4 worm cellular contexts compared by ENCODE assay signal in genomic region chrV:9536505-9536904, ce11.
A peak's percentile ranks its signal among the peaks of the same experiment; 100 is the strongest.
TF ChIP-seq lines count a peak whose summit lies in the region.

Gene C50F4.4 (plus strand): TSS chrV:9536771.

TF ChIP-seq in whole organism, L1 larva, 84 proteins besides CTCF, POLR2A, EP300 and RAD21 (continued from another document and continues in another):
- TF ChIP-seq nhr-12 (tag; optimal IDR thresholded peaks at IDR 0.05; lab: Kevin White, UChicago) (no peak), hlh-17 (GFP tag; optimal IDR thresholded peaks at IDR 0.05; lab: Kevin White, UChicago; ENCODE audit: borderline replicate concordance) (no peak), nhr-237 (tag; optimal IDR thresholded peaks at IDR 0.05; lab: Kevin White, UChicago) (no peak), C04F5.9 (tag; optimal IDR thresholded peaks at IDR 0.05; lab: Kevin White, UChicago) (no peak), nhr-76 (tag; optimal IDR thresholded peaks at IDR 0.05; lab: Kevin White, UChicago) (no peak), C34B4.2 (tag; optimal IDR thresholded peaks at IDR 0.05; lab: Kevin White, UChicago) (no peak), alr-1 (tag; optimal IDR thresholded peaks at IDR 0.05; lab: Kevin White, UChicago; ENCODE audit: borderline replicate concordance) (no peak), hpl-2 (GFP tag; optimal IDR thresholded peaks at IDR 0.05; lab: Kevin White, UChicago) (no peak), tbx-2 (tag; optimal IDR thresholded peaks at IDR 0.05; lab: Kevin White, UChicago) (no peak), sox-4 (tag; optimal IDR thresholded peaks at IDR 0.05; lab: Kevin White, UChicago) (peak; percentile 72), ceh-82 (tag; optimal IDR thresholded peaks at IDR 0.05; lab: Kevin White, UChicago) (no peak), lin-15B (tag; optimal IDR thresholded peaks at IDR 0.05; lab: Kevin White, UChicago) (no peak), aha-1 (tag; optimal IDR thresholded peaks at IDR 0.05; lab: Kevin White, UChicago) (no peak), ama-1 (optimal IDR thresholded peaks at IDR 0.05; lab: Kevin White, UChicago) (no peak), jun-1 (tag; optimal IDR thresholded peaks at IDR 0.05; lab: Kevin White, UChicago) (no peak), ceh-88 (GFP tag; IDR thresholded peaks at IDR 0.05; lab: Robert Waterston, UW) (no peak), elt-3 (tag; optimal IDR thresholded peaks at IDR 0.05; lab: Kevin White, UChicago) (no peak), C16A3.4 (tag; optimal IDR thresholded peaks at IDR 0.05; lab: Kevin White, UChicago) (no peak), mep-1 (tag; optimal IDR thresholded peaks at IDR 0.05; lab: Kevin White, UChicago) (peak; percentile 12), isw-1 (GFP tag; IDR thresholded peaks at IDR 0.05; lab: Robert Waterston, UW) (no peak), zip-4 (GFP tag; optimal IDR thresholded peaks at IDR 0.05; lab: Kevin White, UChicago) (no peak), fkh-4 (tag; optimal IDR thresholded peaks at IDR 0.05; lab: Kevin White, UChicago; ENCODE audit: borderline replicate concordance) (peak; percentile 64), nhr-71 (tag; optimal IDR thresholded peaks at IDR 0.05; lab: Kevin White, UChicago) (peak; percentile 69), efl-3 (GFP tag; optimal IDR thresholded peaks at IDR 0.05; lab: Kevin White, UChicago) (no peak), ets-5 (GFP tag; IDR thresholded peaks at IDR 0.05; lab: Robert Waterston, UW) (no peak), lin-13 (GFP tag; optimal IDR thresholded peaks at IDR 0.05; lab: Kevin White, UChicago) (no peak), ceh-63 (GFP tag; optimal IDR thresholded peaks at IDR 0.05; lab: Kevin White, UChicago) (no peak), hlh-4 (tag; optimal IDR thresholded peaks at IDR 0.05; lab: Kevin White, UChicago) (no peak), efl-1 (optimal IDR thresholded peaks at IDR 0.05; lab: Kevin White, UChicago) (peak; percentile 32 to 56), efl-1 (GFP tag; optimal IDR thresholded peaks at IDR 0.05 in 1 of 2; lab: Kevin White, UChicago) (peak; percentile 49 to 94), nhr-77 (tag; optimal IDR thresholded peaks at IDR 0.05; lab: Kevin White, UChicago) (no peak), pax-3 (tag; optimal IDR thresholded peaks at IDR 0.05; lab: Kevin White, UChicago) (peak; percentile 32), grh-1 (GFP tag; IDR thresholded peaks at IDR 0.05; lab: Robert Waterston, UW) (no peak), lin-39 (tag; optimal IDR thresholded peaks at IDR 0.05; lab: Kevin White, UChicago) (peak; percentile 7)

TF ChIP-seq in whole organism, L2 larva, 48 proteins besides CTCF, POLR2A, EP300 and RAD21 (continued from another document):
- TF ChIP-seq Y55F3AM.14 (GFP tag; optimal IDR thresholded peaks at IDR 0.05; lab: Kevin White, UChicago) = no peak
- no peak for TF ChIP-seq ZK546.5 (tag; optimal IDR thresholded peaks at IDR 0.05; lab: Kevin White, UChicago)
- no peak for TF ChIP-seq ceh-16 (tag; optimal IDR thresholded peaks at IDR 0.05; lab: Kevin White, UChicago)
- no peak for TF ChIP-seq peb-1 (tag; optimal IDR thresholded peaks at IDR 0.05; lab: Kevin White, UChicago)
- TF ChIP-seq mdl-1 (tag; optimal IDR thresholded peaks at IDR 0.05; lab: Kevin White, UChicago) = no peak
- TF ChIP-seq nhr-10 (tag; optimal IDR thresholded peaks at IDR 0.05; lab: Kevin White, UChicago) = no peak
- no peak for TF ChIP-seq nhr-21 (tag; optimal IDR thresholded peaks at IDR 0.05; lab: Kevin White, UChicago)
- TF ChIP-seq egl-27 (tag; optimal IDR thresholded peaks at IDR 0.05; lab: Kevin White, UChicago) = no peak
- TF ChIP-seq unc-62 (GFP tag; optimal IDR thresholded peaks at IDR 0.05; lab: Kevin White, UChicago) = no peak
- peak; percentile 26 for TF ChIP-seq F13H6.1 (tag; optimal IDR thresholded peaks at IDR 0.05; lab: Kevin White, UChicago)
- TF ChIP-seq nhr-237 (tag; optimal IDR thresholded peaks at IDR 0.05; lab: Kevin White, UChicago) = no peak
- TF ChIP-seq elt-3 (tag; optimal IDR thresholded peaks at IDR 0.05; lab: Kevin White, UChicago) = no peak
- TF ChIP-seq dmd-4 (tag; optimal IDR thresholded peaks at IDR 0.05; lab: Kevin White, UChicago) = no peak
- TF ChIP-seq lin-13 (GFP tag; optimal IDR thresholded peaks at IDR 0.05; lab: Kevin White, UChicago) = no peak
- no peak for TF ChIP-seq sem-4 (tag; optimal IDR thresholded peaks at IDR 0.05; lab: Kevin White, UChicago)
- TF ChIP-seq R02D3.7 (tag; optimal IDR thresholded peaks at IDR 0.05; lab: Kevin White, UChicago) = no peak
- TF ChIP-seq aly-2 (tag; optimal IDR thresholded peaks at IDR 0.05; lab: Kevin White, UChicago) = no peak
- no peak for TF ChIP-seq nhr-12 (tag; optimal IDR thresholded peaks at IDR 0.05; lab: Kevin White, UChicago)
- TF ChIP-seq mbf-1 (tag; optimal IDR thresholded peaks at IDR 0.05; lab: Kevin White, UChicago) = no peak
- TF ChIP-seq ama-1 (optimal IDR thresholded peaks at IDR 0.05; lab: Kevin White, UChicago) = no peak
- TF ChIP-seq skn-1 (tag; optimal IDR thresholded peaks at IDR 0.05; lab: Kevin White, UChicago) = no peak
- no peak for TF ChIP-seq nhr-23 (tag; optimal IDR thresholded peaks at IDR 0.05; lab: Kevin White, UChicago)
- TF ChIP-seq C34F6.9 (tag; optimal IDR thresholded peaks at IDR 0.05; lab: Kevin White, UChicago) = peak; percentile 58
- no peak for TF ChIP-seq snpc-4 (tag; optimal IDR thresholded peaks at IDR 0.05; lab: Kevin White, UChicago)
- TF ChIP-seq fos-1 (tag; optimal IDR thresholded peaks at IDR 0.05; lab: Kevin White, UChicago) = peak; percentile 15
TF ChIP-seq in whole organism, L2 larva: peak in this region for 7.

TF ChIP-seq in whole organism, L4 larva, 104 proteins besides CTCF, POLR2A, EP300 and RAD21 (continued from another document):
- TF ChIP-seq dpl-1 (GFP tag; optimal IDR thresholded peaks at IDR 0.05; lab: Kevin White, UChicago) (peak; percentile 55), D1046.2 (GFP tag; IDR thresholded peaks at IDR 0.05; lab: Robert Waterston, UW) (no peak), ZK337.2 (GFP tag; IDR thresholded peaks at IDR 0.05; lab: Robert Waterston, UW) (0 out of 2 replicates have a peak, but pooled peaks have one; percentile 59), Y105C5A.15 (GFP tag; IDR thresholded peaks at IDR 0.05; lab: Robert Waterston, UW) (no peak), hif-1 (tag; optimal IDR thresholded peaks at IDR 0.05; lab: Kevin White, UChicago) (peak in 1 of 2 experiments; percentile 52), mdt-29 (GFP tag; IDR thresholded peaks at IDR 0.05; lab: Robert Waterston, UW) (no peak), lir-3 (tag; optimal IDR thresholded peaks at IDR 0.05; lab: Kevin White, UChicago) (no peak), rbr-2 (tag; optimal IDR thresholded peaks at IDR 0.05; lab: Kevin White, UChicago) (no peak), nhr-76 (tag; optimal IDR thresholded peaks at IDR 0.05; lab: Kevin White, UChicago) (no peak), pha-4 (GFP tag; IDR thresholded peaks at IDR 0.05; lab: Robert Waterston, UW) (no peak), pha-4 (tag; optimal IDR thresholded peaks at IDR 0.05; lab: Kevin White, UChicago) (no peak), ceh-20 (GFP tag; IDR thresholded peaks at IDR 0.05; lab: Robert Waterston, UW) (no peak), F26F4.8 (GFP tag; conservative IDR thresholded peaks at IDR 0.05; lab: Robert Waterston, UW) (no peak), unc-62 (GFP tag; optimal IDR thresholded peaks at IDR 0.05 in 1 of 2; lab: Kevin White, UChicago) (no peak), unc-62 (tag; optimal IDR thresholded peaks at IDR 0.05; lab: Kevin White, UChicago) (no peak), spr-3 (GFP tag; optimal IDR thresholded peaks at IDR 0.05; lab: Kevin White, UChicago) (no peak), lin-1 (GFP tag; IDR thresholded peaks at IDR 0.05; lab: Robert Waterston, UW) (no peak), skn-1 (tag; optimal IDR thresholded peaks at IDR 0.05; lab: Kevin White, UChicago) (no peak), lin-13 (GFP tag; optimal IDR thresholded peaks at IDR 0.05; lab: Kevin White, UChicago) (no peak), mes-2 (tag; optimal IDR thresholded peaks at IDR 0.05; lab: Kevin White, UChicago; ENCODE audit: poor library complexity, severe bottlenecking) (peak; percentile 97), ceh-82 (tag; optimal IDR thresholded peaks at IDR 0.05; lab: Kevin White, UChicago) (no peak), sdz-12 (GFP tag; optimal IDR thresholded peaks at IDR 0.05; lab: Kevin White, UChicago) (no peak), ces-1 (GFP tag; optimal IDR thresholded peaks at IDR 0.05; lab: Kevin White, UChicago) (no peak), Y48G9A.11 (GFP tag; IDR thresholded peaks at IDR 0.05; lab: Robert Waterston, UW) (no peak), hlh-30 (tag; optimal IDR thresholded peaks at IDR 0.05; lab: Kevin White, UChicago; ENCODE audit: insufficient read depth) (no peak), ceh-44 (GFP tag; IDR thresholded peaks at IDR 0.05; lab: Robert Waterston, UW) (no peak), zip-11 (GFP tag; IDR thresholded peaks at IDR 0.05; lab: Robert Waterston, UW) (no peak), nhr-237 (tag; optimal IDR thresholded peaks at IDR 0.05; lab: Kevin White, UChicago) (no peak), gei-8 (GFP tag; optimal IDR thresholded peaks at IDR 0.05; lab: Kevin White, UChicago) (no peak), daf-16 (GFP tag; optimal IDR thresholded peaks at IDR 0.05; lab: Kevin White, UChicago) (no peak), daf-16 (tag; optimal IDR thresholded peaks at IDR 0.05; lab: Kevin White, UChicago) (no peak), ceh-32 (tag; optimal IDR thresholded peaks at IDR 0.05; lab: Kevin White, UChicago; ENCODE audit: poor library complexity) (no peak), egl-43 (GFP tag; IDR thresholded peaks at IDR 0.05; lab: Robert Waterston, UW) (no peak), T26A8.4 (GFP tag; IDR thresholded peaks at IDR 0.05; lab: Robert Waterston, UW) (no peak), tag-97 (GFP tag; IDR thresholded peaks at IDR 0.05; lab: Robert Waterston, UW) (no peak), daf-19 (GFP tag; conservative IDR thresholded peaks at IDR 0.05; lab: Robert Waterston, UW) (no peak), dmd-6 (GFP tag; IDR thresholded peaks at IDR 0.05; lab: Robert Waterston, UW) (no peak), F49E8.2 (tag; optimal IDR thresholded peaks at IDR 0.05; lab: Kevin White, UChicago; ENCODE audit: borderline replicate concordance) (peak; percentile 14), F44E2.7 (GFP tag; IDR thresholded peaks at IDR 0.05; lab: Robert Waterston, UW) (no peak), php-3 (GFP tag; IDR thresholded peaks at IDR 0.05; lab: Robert Waterston, UW) (no peak)

TF ChIP-seq in whole organism, young adult, 124 proteins besides CTCF, POLR2A, EP300 and RAD21 (continued from another document):
- peak; percentile 50 for TF ChIP-seq him-1 (tag; optimal IDR thresholded peaks at IDR 0.05; lab: Kevin White, UChicago)
- peak; percentile 17 for TF ChIP-seq dpl-1 (GFP tag; optimal IDR thresholded peaks at IDR 0.05; lab: Kevin White, UChicago)
- TF ChIP-seq dox-1 (GFP tag; IDR thresholded peaks at IDR 0.05; lab: Robert Waterston, UW) = peak; percentile 71
- no peak for TF ChIP-seq F57A8.1 (GFP tag; optimal IDR thresholded peaks at IDR 0.05; lab: Kevin White, UChicago)
- no peak for TF ChIP-seq egrh-3 (GFP tag; IDR thresholded peaks at IDR 0.05; lab: Robert Waterston, UW)
- no peak for TF ChIP-seq lag-1 (GFP tag; IDR thresholded peaks at IDR 0.05; lab: Robert Waterston, UW)
- TF ChIP-seq hmg-1.2 (GFP tag; IDR thresholded peaks at IDR 0.05; lab: Robert Waterston, UW) = 0 out of 2 replicates have a peak, but pooled peaks have one; percentile 15
- TF ChIP-seq F49E8.2 (tag; optimal IDR thresholded peaks at IDR 0.05; lab: Kevin White, UChicago; ENCODE audit: insufficient read depth) = peak; percentile 45
- no peak for TF ChIP-seq fkh-3 (tag; optimal IDR thresholded peaks at IDR 0.05; lab: Kevin White, UChicago)
TF ChIP-seq in whole organism, young adult: peak in this region for 25.
